Worm (Caenorhabditis elegans) whole organism, L4 larva: Measurements from ENCODE around the gene F44G4.7.
A peak's percentile ranks its signal among the peaks of the same experiment; 100 is the strongest.

Experiments
- D1046.2 ChIP-seq: fragments of 200-800 bp; sonication (Bioruptor generic); IDR thresholded peaks from 2 replicates; pipeline ENCODE4 v1.3.6; 2022; ENCODE audit warnings: missing genetic modification characterization, missing compliant biosample characterization
- F10B5.3 ChIP-seq: sonication (generic microtip); optimal IDR thresholded peaks from 2 replicates; lab custom pipeline; 2016; ENCODE audit warnings: mild to moderate bottlenecking, missing genetic modification characterization, missing compliant biosample characterization
- F44E2.7 ChIP-seq: fragments of 200-800 bp; sonication (Bioruptor generic); IDR thresholded peaks from 2 replicates; pipeline ENCODE4 v2.1.2; 2022; ENCODE audit warnings: missing genetic modification characterization, missing compliant biosample characterization
- Y105C5A.15 ChIP-seq: fragments of 200-800 bp; sonication (Bioruptor generic); IDR thresholded peaks from 2 replicates; pipeline ENCODE4 v1.3.6; 2022; ENCODE audit warnings: missing genetic modification characterization, missing compliant biosample characterization
- Y5F2A.4 ChIP-seq: fragments of 200-800 bp; sonication (Bioruptor generic); optimal IDR thresholded peaks from 2 replicates; lab custom pipeline; 2018; ENCODE audit warnings: mild to moderate bottlenecking, missing genetic modification characterization, missing compliant biosample characterization
- ZK337.2 ChIP-seq: fragments of 200-800 bp; sonication (Bioruptor generic); IDR thresholded peaks from 2 replicates; pipeline ENCODE4 v1.3.6; 2022; ENCODE audit warnings: missing genetic modification reagents, missing genetic modification characterization, missing compliant biosample characterization
- ZK546.5 ChIP-seq, 2 experiments: sonication (generic microtip); optimal IDR thresholded peaks; 2 replicates each; lab custom pipeline; 2017; ENCODE audit warnings: missing biosample characterization in 2 of 2, missing genetic modification characterization in 2 of 2
- aha-1 ChIP-seq: fragments of 150-350 bp; peaks from one replicate; lab custom pipeline; 2014; ENCODE audit warnings: missing biosample characterization, missing genetic modification characterization
- ama-1 ChIP-seq: fragments of 150-350 bp; optimal IDR thresholded peaks from 2 replicates; lab custom pipeline; 2014; ENCODE audit warnings: inconsistent platforms, mixed read lengths
- arid-1 ChIP-seq: fragments of 200-800 bp; sonication (Bioruptor generic); conservative IDR thresholded peaks from 2 replicates; pipeline ENCODE4 v1.3.6; 2022; ENCODE audit warnings: missing genetic modification reagents, missing genetic modification characterization, missing compliant biosample characterization
- ceh-44 ChIP-seq: fragments of 200-800 bp; sonication (Bioruptor generic); IDR thresholded peaks from 2 replicates; pipeline ENCODE4 v1.3.6; 2022; ENCODE audit warnings: missing genetic modification reagents, missing genetic modification characterization, missing compliant biosample characterization
- cey-2 ChIP-seq: sonication (generic microtip); optimal IDR thresholded peaks from 3 replicates; lab custom pipeline; 2017; ENCODE audit warnings: missing genetic modification characterization, mild to moderate bottlenecking, missing compliant biosample characterization, antibody characterized with exemption, borderline replicate concordance; ENCODE audit not compliant: insufficient read depth
- daf-8 ChIP-seq: fragments of 200-800 bp; sonication (Bioruptor generic); IDR thresholded peaks from 2 replicates; pipeline ENCODE4 v1.3.6; 2022; ENCODE audit warnings: missing genetic modification characterization, missing compliant biosample characterization
- dmd-8 ChIP-seq: fragments of 200-800 bp; sonication (Bioruptor generic); IDR thresholded peaks from 2 replicates; pipeline ENCODE4 v1.3.6; 2022; ENCODE audit warnings: missing genetic modification characterization, missing compliant biosample characterization
- dmd-9 ChIP-seq: fragments of 200-800 bp; sonication (Bioruptor generic); IDR thresholded peaks from 2 replicates; pipeline ENCODE4 v1.3.6; 2022; ENCODE audit warnings: missing genetic modification reagents, missing genetic modification characterization, missing compliant biosample characterization
- dve-1 ChIP-seq: sonication (generic microtip); optimal IDR thresholded peaks from 2 replicates; lab custom pipeline; 2017; ENCODE audit warnings: antibody characterized with exemption, mild to moderate bottlenecking, missing genetic modification characterization, missing compliant biosample characterization; ENCODE audit not compliant: insufficient read depth
- fkh-10 ChIP-seq: fragments of 150-350 bp; optimal IDR thresholded peaks from 2 replicates; lab custom pipeline; 2014; ENCODE audit warnings: missing biosample characterization, missing genetic modification reagents, missing genetic modification characterization
- fos-1 ChIP-seq: fragments of 150-350 bp; optimal IDR thresholded peaks from 2 replicates; lab custom pipeline; 2014; ENCODE audit warnings: missing biosample characterization, missing genetic modification characterization
- hlh-11 ChIP-seq: fragments of 200-800 bp; sonication (Bioruptor generic); optimal IDR thresholded peaks from 2 replicates; lab custom pipeline; 2018; ENCODE audit warnings: mild to moderate bottlenecking, missing genetic modification characterization, missing compliant biosample characterization
- hlh-30 ChIP-seq: sonication (generic microtip); optimal IDR thresholded peaks from 2 replicates; lab custom pipeline; 2017; ENCODE audit warnings: antibody characterized with exemption, mild to moderate bottlenecking, missing genetic modification characterization, missing compliant biosample characterization; ENCODE audit not compliant: insufficient read depth
- hmg-1.1 ChIP-seq: fragments of 200-800 bp; sonication (Bioruptor generic); IDR thresholded peaks from 2 replicates; pipeline ENCODE4 v1.3.6; 2022; ENCODE audit warnings: missing genetic modification reagents, missing genetic modification characterization, missing compliant biosample characterization
- lin-13 ChIP-seq: fragments of 150-350 bp; optimal IDR thresholded peaks from 2 replicates; lab custom pipeline; 2014; ENCODE audit warnings: missing biosample characterization, missing genetic modification reagents, missing genetic modification characterization
- lin-15B ChIP-seq: fragments of 150-350 bp; sonication (generic microtip); optimal IDR thresholded peaks from 3 replicates; lab custom pipeline; 2014; ENCODE audit warnings: missing biosample characterization, missing genetic modification characterization
- lin-29 ChIP-seq: fragments of 200-800 bp; sonication (Bioruptor generic); IDR thresholded peaks from 2 replicates; pipeline ENCODE4 v1.3.6; 2022; ENCODE audit warnings: missing genetic modification reagents, missing genetic modification characterization, missing compliant biosample characterization
- lin-38 ChIP-seq: fragments of 200-800 bp; sonication (Bioruptor generic); IDR thresholded peaks from 2 replicates; pipeline ENCODE4 v1.3.6; 2022; ENCODE audit warnings: missing genetic modification reagents, missing genetic modification characterization, missing compliant biosample characterization
- madf-5 ChIP-seq, 2 experiments: fragments of 200-800 bp; sonication (Bioruptor generic); IDR thresholded peaks; 2 replicates each; pipeline ENCODE4 v1.3.6; 2022; ENCODE audit warnings: missing compliant biosample characterization in 2 of 2, missing genetic modification characterization in 2 of 2
- madf-9 ChIP-seq: fragments of 200-800 bp; sonication (Bioruptor generic); conservative IDR thresholded peaks from 2 replicates; pipeline ENCODE4 v1.3.6; 2022; ENCODE audit warnings: missing genetic modification reagents, missing genetic modification characterization, missing compliant biosample characterization
- mdt-29 ChIP-seq: fragments of 200-800 bp; sonication (Bioruptor generic); IDR thresholded peaks from 2 replicates; pipeline ENCODE4 v1.3.6; 2022; ENCODE audit warnings: missing genetic modification reagents, missing genetic modification characterization, missing compliant biosample characterization
- mep-1 ChIP-seq: fragments of 150-350 bp; sonication (generic microtip); optimal IDR thresholded peaks from 3 replicates; lab custom pipeline; 2014; ENCODE audit warnings: missing biosample characterization, missing genetic modification characterization
- mxl-3 ChIP-seq: fragments of 200-800 bp; sonication (Bioruptor generic); optimal IDR thresholded peaks from 2 replicates; lab custom pipeline; 2018; ENCODE audit warnings: mild to moderate bottlenecking, missing genetic modification characterization, missing compliant biosample characterization
- nhr-10 ChIP-seq: fragments of 150-350 bp; optimal IDR thresholded peaks from 2 replicates; lab custom pipeline; 2014; ENCODE audit warnings: missing biosample characterization, missing genetic modification characterization
- nhr-11 ChIP-seq: fragments of 150-350 bp; optimal IDR thresholded peaks from 2 replicates; lab custom pipeline; 2014; ENCODE audit warnings: missing biosample characterization, missing genetic modification characterization
- nhr-111 ChIP-seq: fragments of 200-800 bp; sonication (Bioruptor generic); optimal IDR thresholded peaks from 2 replicates; lab custom pipeline; 2018; ENCODE audit warnings: mild to moderate bottlenecking, missing genetic modification characterization, missing compliant biosample characterization
- nhr-237 ChIP-seq: sonication (generic microtip); optimal IDR thresholded peaks from 2 replicates; lab custom pipeline; 2017; ENCODE audit warnings: missing biosample characterization, missing genetic modification characterization
- nhr-25 ChIP-seq: sonication (generic microtip); optimal IDR thresholded peaks from 2 replicates; lab custom pipeline; 2017; ENCODE audit warnings: missing genetic modification characterization, mild to moderate bottlenecking, missing compliant biosample characterization, antibody characterized with exemption, moderate library complexity, borderline replicate concordance; ENCODE audit not compliant: insufficient read depth
- nhr-28 ChIP-seq: fragments of 150-350 bp; optimal IDR thresholded peaks from 2 replicates; lab custom pipeline; 2014; ENCODE audit warnings: missing biosample characterization, missing genetic modification characterization
- nhr-41 ChIP-seq: fragments of 200-800 bp; sonication (Bioruptor generic); IDR thresholded peaks from 2 replicates; pipeline ENCODE4 v1.3.6; 2022; ENCODE audit warnings: missing genetic modification reagents, missing genetic modification characterization, missing compliant biosample characterization
- nhr-48 ChIP-seq: sonication (generic microtip); optimal IDR thresholded peaks from 2 replicates; lab custom pipeline; 2016; ENCODE audit warnings: mild to moderate bottlenecking, missing genetic modification characterization, missing compliant biosample characterization
- nhr-76 ChIP-seq: fragments of 150-350 bp; optimal IDR thresholded peaks from 2 replicates; lab custom pipeline; 2014; ENCODE audit warnings: missing biosample characterization, missing genetic modification characterization
- nhr-77 ChIP-seq: fragments of 150-350 bp; optimal IDR thresholded peaks from 2 replicates; lab custom pipeline; 2014; ENCODE audit warnings: missing biosample characterization, missing genetic modification characterization
- pqm-1 ChIP-seq: sonication (generic microtip); optimal IDR thresholded peaks from 2 replicates; lab custom pipeline; 2017; ENCODE audit warnings: missing biosample characterization, missing genetic modification characterization
- sdz-12 ChIP-seq: fragments of 200-800 bp; sonication (Bioruptor generic); optimal IDR thresholded peaks from 2 replicates; lab custom pipeline; 2018; ENCODE audit warnings: mild to moderate bottlenecking, missing genetic modification characterization, missing compliant biosample characterization
- spr-1 ChIP-seq: sonication (generic microtip); optimal IDR thresholded peaks from 2 replicates; lab custom pipeline; 2016; ENCODE audit warnings: mild to moderate bottlenecking, missing genetic modification characterization, missing compliant biosample characterization
- spr-3 ChIP-seq: fragments of 200-800 bp; sonication (Bioruptor generic); optimal IDR thresholded peaks from 2 replicates; lab custom pipeline; 2018; ENCODE audit warnings: mild to moderate bottlenecking, missing genetic modification characterization, missing compliant biosample characterization
- tra-1 ChIP-seq: fragments of 200-800 bp; sonication (Bioruptor generic); IDR thresholded peaks from 2 replicates; pipeline ENCODE4 v1.3.6; 2022; ENCODE audit warnings: missing genetic modification reagents, missing genetic modification characterization, missing compliant biosample characterization
- unc-39 ChIP-seq: sonication (generic microtip); optimal IDR thresholded peaks from 2 replicates; lab custom pipeline; 2017; ENCODE audit warnings: missing biosample characterization, missing genetic modification characterization
- vab-7 ChIP-seq: fragments of 200-800 bp; sonication (Bioruptor generic); IDR thresholded peaks from 2 replicates; pipeline ENCODE4 v1.3.6; 2022; ENCODE audit warnings: missing genetic modification reagents, missing genetic modification characterization, missing compliant biosample characterization
- zfp-2 ChIP-seq: sonication (generic microtip); optimal IDR thresholded peaks from 2 replicates; lab custom pipeline; 2016; ENCODE audit warnings: mild to moderate bottlenecking, missing genetic modification characterization, missing compliant biosample characterization
- zip-11 ChIP-seq: fragments of 200-800 bp; sonication (Bioruptor generic); IDR thresholded peaks from 2 replicates; pipeline ENCODE4 v1.3.6; 2022; ENCODE audit warnings: missing genetic modification characterization, missing compliant biosample characterization
- ztf-7 ChIP-seq: fragments of 150-350 bp; optimal IDR thresholded peaks from 2 replicates; lab custom pipeline; 2014; ENCODE audit warnings: missing biosample characterization, missing genetic modification characterization

The F44G4.7 gene

ce11 chrII:9005067-9005466 lies at the start of gene F44G4.7:
TSS of gene F44G4.7 (minus strand) at chrII:9005167.
- no peak for TF ChIP-seq ZK546.5 (tag; optimal IDR thresholded peaks at IDR 0.05; lab: Kevin White, UChicago)
- no peak for TF ChIP-seq spr-3 (GFP tag; lab: Kevin White, UChicago)
- no peak for TF ChIP-seq daf-8 (GFP tag; lab: Robert Waterston, UW)
- no peak for TF ChIP-seq fkh-10 (GFP tag; lab: Kevin White, UChicago)
- no peak for TF ChIP-seq nhr-10 (tag; lab: Kevin White, UChicago)
- no peak for TF ChIP-seq tra-1 (GFP tag; lab: Robert Waterston, UW)
- no peak for TF ChIP-seq hmg-1.1
- no peak for TF ChIP-seq mxl-3 (GFP tag; lab: Kevin White, UChicago)
- TF ChIP-seq lin-38 (GFP tag; lab: Robert Waterston, UW), result no peak
- TF ChIP-seq nhr-76, result no peak
- TF ChIP-seq dve-1, result no peak
- no peak for TF ChIP-seq zip-11 (GFP tag; lab: Robert Waterston, UW)
- TF ChIP-seq lin-13, result no peak
- TF ChIP-seq vab-7 (GFP tag; lab: Robert Waterston, UW), result no peak
- no peak for TF ChIP-seq Y105C5A.15 (GFP tag; lab: Robert Waterston, UW)
- no peak for TF ChIP-seq nhr-28 (tag; lab: Kevin White, UChicago)
- TF ChIP-seq sdz-12, result no peak
- no peak for TF ChIP-seq ZK337.2
- TF ChIP-seq ceh-44 (GFP tag; lab: Robert Waterston, UW), result no peak

- TF ChIP-seq cey-2 (tag; lab: Kevin White, UChicago) (no peak), hmg-1.1 (peak; percentile 81), spr-1 (tag; lab: Kevin White, UChicago) (peak; percentile 37), nhr-111 (GFP tag; lab: Kevin White, UChicago) (no peak), F44E2.7 (GFP tag; lab: Robert Waterston, UW) (no peak), madf-9 (GFP tag; lab: Robert Waterston, UW) (no peak), ama-1 (lab: Kevin White, UChicago) (peak; percentile 71), F10B5.3 (tag; lab: Kevin White, UChicago) (no peak), nhr-10 (tag; lab: Kevin White, UChicago) (no peak), dmd-8 (GFP tag; lab: Robert Waterston, UW) (no peak), fos-1 (tag; lab: Kevin White, UChicago) (no peak), dve-1 (no peak), mxl-3 (GFP tag; lab: Kevin White, UChicago) (peak; percentile 44), mep-1 (tag; lab: Kevin White, UChicago) (peak; percentile 92), Y5F2A.4 (no peak), nhr-41 (GFP tag; lab: Robert Waterston, UW) (no peak), arid-1 (GFP tag; lab: Robert Waterston, UW) (0 out of 2 replicates have a peak, but pooled peaks have one; percentile 31), lin-38 (GFP tag; lab: Robert Waterston, UW) (peak; percentile 91), ceh-44 (GFP tag; lab: Robert Waterston, UW) (0 out of 2 replicates have a peak, but pooled peaks have one; percentile 30), lin-29 (no peak), nhr-28 (tag; lab: Kevin White, UChicago) (peak; percentile 79), hlh-30 (tag; lab: Kevin White, UChicago) (peak; percentile 77), hlh-11 (tag; lab: Kevin White, UChicago) (peak; percentile 74), aha-1 (tag; lab: Kevin White, UChicago) (peak; percentile 93), ztf-7 (no peak), zfp-2 (no peak), D1046.2 (GFP tag; lab: Robert Waterston, UW) (no peak), nhr-77 (tag; lab: Kevin White, UChicago) (peak; percentile 92), nhr-25 (peak; percentile 57), dmd-9 (GFP tag; lab: Robert Waterston, UW) (no peak), nhr-11 (peak; percentile 76), nhr-237 (tag; lab: Kevin White, UChicago) (no peak), madf-5 (GFP tag; IDR thresholded peaks at IDR 0.05; lab: Robert Waterston, UW) (no peak), unc-39 (tag; lab: Kevin White, UChicago) (no peak), tra-1 (GFP tag; lab: Robert Waterston, UW) (no peak; the same call in 1 of the 2 replicates), lin-15B (tag; lab: Kevin White, UChicago) (peak; percentile 44), nhr-48 (tag; lab: Kevin White, UChicago) (peak; percentile 2), pqm-1 (tag; lab: Kevin White, UChicago) (peak; percentile 17), mdt-29 (GFP tag; lab: Robert Waterston, UW) (no peak)
Observed at ce11 chrII:9054604-9055003, 49.6 kb upstream of the F44G4.7 start, which contains the start of gene chmp-7. TSS of gene chmp-7 (plus strand) at chrII:9054972.
